Fruit fly (Drosophila melanogaster) whole organism, embryonic: ENCODE measurements around the gene CG13896.

Source experiments
- ATbp ChIP-seq: fragments of 200-800 bp; sonication (Bioruptor generic); optimal IDR thresholded peaks from 2 replicates; lab custom pipeline; 2017; ENCODE audit warnings: missing biosample characterization, mild to moderate bottlenecking, missing genetic modification characterization, missing genetic modification reagents
- CG10147 ChIP-seq: fragments of 200-800 bp; sonication (Bioruptor generic); optimal IDR thresholded peaks from 2 replicates; lab custom pipeline; 2019; ENCODE audit warnings: missing biosample characterization, mild to moderate bottlenecking, missing genetic modification characterization, moderate library complexity
- CG10321 ChIP-seq: fragments of 200-800 bp; sonication (Bioruptor generic); IDR thresholded peaks from 2 replicates; pipeline ENCODE4 v1.3.6; 2022; ENCODE audit warnings: missing biosample characterization, missing genetic modification characterization
- CG12391 ChIP-seq: fragments of 200-800 bp; sonication (Bioruptor generic); optimal IDR thresholded peaks from 3 replicates; lab custom pipeline; 2018; ENCODE audit warnings: missing biosample characterization, mild to moderate bottlenecking, missing genetic modification characterization, moderate library complexity
- CG12769 ChIP-seq: fragments of 200-800 bp; sonication (Bioruptor generic); optimal IDR thresholded peaks from 2 replicates; lab custom pipeline; 2019; ENCODE audit warnings: missing biosample characterization, mild to moderate bottlenecking, missing genetic modification characterization, moderate library complexity
- CG14667 ChIP-seq: fragments of 200-800 bp; sonication (Bioruptor generic); IDR thresholded peaks from 2 replicates; pipeline ENCODE4 v1.3.6; 2022; ENCODE audit warnings: missing biosample characterization, missing genetic modification characterization
- CG14965 ChIP-seq: fragments of 200-800 bp; sonication (Bioruptor generic); optimal IDR thresholded peaks from 2 replicates; lab custom pipeline; 2016; ENCODE audit warnings: missing biosample characterization, missing genetic modification characterization, borderline replicate concordance
- CG16779 ChIP-seq: fragments of 200-800 bp; sonication (Bioruptor generic); IDR thresholded peaks from 2 replicates; pipeline ENCODE4 v1.3.6; 2022; ENCODE audit warnings: missing biosample characterization, missing genetic modification characterization
- CG16815 ChIP-seq: fragments of 200-800 bp; sonication (Bioruptor generic); optimal IDR thresholded peaks from 3 replicates; lab custom pipeline; 2017; ENCODE audit warnings: missing biosample characterization, mild to moderate bottlenecking, missing genetic modification characterization
- CG17802 ChIP-seq: fragments of 200-800 bp; sonication (Bioruptor generic); optimal IDR thresholded peaks from 2 replicates; lab custom pipeline; 2018; ENCODE audit warnings: missing biosample characterization, mild to moderate bottlenecking, missing genetic modification characterization, moderate library complexity
- CG18619 ChIP-seq: fragments of 200-800 bp; sonication (Bioruptor generic); optimal IDR thresholded peaks from 3 replicates; lab custom pipeline; 2017; ENCODE audit warnings: missing biosample characterization, mild to moderate bottlenecking, missing genetic modification characterization
- CG32772 ChIP-seq: fragments of 200-800 bp; sonication (Bioruptor generic); IDR thresholded peaks from 2 replicates; pipeline ENCODE4 v1.3.6; 2022; ENCODE audit warnings: missing biosample characterization, missing genetic modification characterization
- CG3281 ChIP-seq: fragments of 200-800 bp; sonication (Bioruptor generic); optimal IDR thresholded peaks from 3 replicates; lab custom pipeline; 2017; ENCODE audit warnings: missing biosample characterization, mild to moderate bottlenecking, missing genetic modification characterization
- CG34422 ChIP-seq: fragments of 200-800 bp; sonication (Bioruptor generic); IDR thresholded peaks from 3 replicates; pipeline ENCODE4 v1.3.6; 2022; ENCODE audit warnings: missing biosample characterization, missing genetic modification characterization
- CG4424 ChIP-seq: fragments of 200-800 bp; sonication (Bioruptor generic); optimal IDR thresholded peaks from 3 replicates; lab custom pipeline; 2016; ENCODE audit warnings: missing biosample characterization, missing genetic modification characterization
- CG9797 ChIP-seq: fragments of 200-800 bp; sonication (Bioruptor generic); optimal IDR thresholded peaks from 3 replicates; lab custom pipeline; 2018; ENCODE audit warnings: missing biosample characterization, mild to moderate bottlenecking, missing genetic modification characterization
- CrebB ChIP-seq: fragments of 200-800 bp; sonication (Bioruptor generic); optimal IDR thresholded peaks from 3 replicates; lab custom pipeline; 2018; ENCODE audit warnings: missing biosample characterization, mild to moderate bottlenecking, missing genetic modification characterization
- Dbx ChIP-seq: fragments of 200-800 bp; sonication (Bioruptor generic); IDR thresholded peaks from 3 replicates; pipeline ENCODE4 v1.3.6; 2022; ENCODE audit warnings: missing biosample characterization, missing genetic modification characterization
- Dfd ChIP-seq, 2 experiments: fragments of >200 bp; optimal IDR thresholded peaks; 2 replicates each; lab custom pipeline; 2017; ENCODE audit warnings: missing biosample characterization in 2 of 2, missing genetic modification characterization in 2 of 2
- Doc2 ChIP-seq: fragments of 200-800 bp; sonication (Bioruptor generic); IDR thresholded peaks from 2 replicates; pipeline ENCODE4 v1.3.6; 2022; ENCODE audit warnings: missing biosample characterization, missing genetic modification characterization
- Dp ChIP-seq: fragments of 200-800 bp; sonication (Bioruptor generic); optimal IDR thresholded peaks from 2 replicates; lab custom pipeline; 2018; ENCODE audit warnings: missing biosample characterization, mild to moderate bottlenecking, missing genetic modification characterization, moderate library complexity
- Ets97D ChIP-seq: fragments of 200-800 bp; sonication (Bioruptor generic); optimal IDR thresholded peaks from 3 replicates; lab custom pipeline; 2016; ENCODE audit warnings: missing biosample characterization, missing genetic modification characterization
- HLH54F ChIP-seq: fragments of 200-800 bp; sonication (Bioruptor generic); optimal IDR thresholded peaks from 3 replicates; lab custom pipeline; 2016; ENCODE audit warnings: missing biosample characterization, missing genetic modification characterization
- HLHmδ ChIP-seq: fragments of 200-800 bp; sonication (Bioruptor generic); optimal IDR thresholded peaks from 2 replicates; lab custom pipeline; 2018; ENCODE audit warnings: missing biosample characterization, mild to moderate bottlenecking, missing genetic modification characterization, moderate library complexity
- Jarid2 ChIP-seq: fragments of 200-800 bp; sonication (Bioruptor generic); optimal IDR thresholded peaks from 3 replicates; lab custom pipeline; 2017; ENCODE audit warnings: mild to moderate bottlenecking, missing biosample characterization, missing genetic modification reagents, missing genetic modification characterization
- MBD-R2 ChIP-seq: fragments of 200-800 bp; sonication (Bioruptor generic); IDR thresholded peaks from 2 replicates; pipeline ENCODE4 v1.3.6; 2022; ENCODE audit warnings: missing biosample characterization, missing genetic modification characterization
- Mad ChIP-seq: fragments of 200-800 bp; sonication (Bioruptor generic); optimal IDR thresholded peaks from 2 replicates; lab custom pipeline; 2016; ENCODE audit warnings: missing biosample characterization, missing genetic modification characterization
- Nf-YA ChIP-seq: fragments of 200-800 bp; sonication (Bioruptor generic); IDR thresholded peaks from 2 replicates; pipeline ENCODE4 v1.3.6; 2022; ENCODE audit warnings: missing biosample characterization, missing genetic modification characterization
- Nf-YC ChIP-seq: fragments of 200-800 bp; optimal IDR thresholded peaks from 3 replicates; lab custom pipeline; 2019; ENCODE audit warnings: missing biosample characterization, mild to moderate bottlenecking, missing genetic modification characterization, moderate library complexity
- Pdp1 ChIP-seq, 2 experiments: fragments of 200-800 bp; sonication (Bioruptor generic); optimal IDR thresholded peaks; 3 replicates each; lab custom pipeline; 2016; ENCODE audit warnings: missing biosample characterization in 2 of 2, missing genetic modification characterization in 2 of 2, mild to moderate bottlenecking in 1 of 2, moderate library complexity in 1 of 2
- TFAM ChIP-seq: fragments of 200-800 bp; sonication (Bioruptor generic); optimal IDR thresholded peaks from 2 replicates; lab custom pipeline; 2017; ENCODE audit warnings: missing biosample characterization, missing genetic modification characterization, inconsistent platforms
- Vsx1 ChIP-seq: fragments of 200-800 bp; sonication (Bioruptor generic); optimal IDR thresholded peaks from 2 replicates; lab custom pipeline; 2017; ENCODE audit warnings: missing biosample characterization, mild to moderate bottlenecking, missing genetic modification characterization, missing genetic modification reagents
- ap ChIP-seq: fragments of 200-800 bp; sonication (Bioruptor generic); IDR thresholded peaks from 2 replicates; pipeline ENCODE4 v1.3.6; 2022; ENCODE audit warnings: missing biosample characterization, missing genetic modification characterization
- az2 ChIP-seq: fragments of 200-800 bp; sonication (Bioruptor generic); optimal IDR thresholded peaks from 3 replicates; lab custom pipeline; 2016; ENCODE audit warnings: missing biosample characterization, missing genetic modification characterization
- bigmax ChIP-seq: fragments of 200-800 bp; sonication (Bioruptor generic); optimal IDR thresholded peaks from 2 replicates; lab custom pipeline; 2018; ENCODE audit warnings: missing biosample characterization, mild to moderate bottlenecking, missing genetic modification characterization
- chif ChIP-seq, 2 experiments: fragments of 200-800 bp; sonication (Bioruptor generic); optimal IDR thresholded peaks; 3 replicates each; lab custom pipeline; 2016; ENCODE audit warnings: missing biosample characterization in 2 of 2, missing genetic modification characterization in 2 of 2
- chinmo ChIP-seq: fragments of 200-800 bp; sonication (Bioruptor generic); IDR thresholded peaks from 4 replicates; pipeline ENCODE4 v1.3.6; 2022; ENCODE audit warnings: missing biosample characterization, missing genetic modification characterization; ENCODE audit not compliant: partially characterized antibody
- crp ChIP-seq, 2 experiments: fragments of 200-800 bp; sonication (Bioruptor generic); optimal IDR thresholded peaks; 2 replicates in 1 of 2; 3 replicates in 1 of 2; lab custom pipeline; 2017; ENCODE audit warnings: missing biosample characterization in 2 of 2, missing genetic modification characterization in 2 of 2, mild to moderate bottlenecking in 1 of 2, moderate library complexity in 1 of 2
- dmrt99B ChIP-seq: fragments of 200-800 bp; sonication (Bioruptor generic); optimal IDR thresholded peaks from 2 replicates; lab custom pipeline; 2018; ENCODE audit warnings: missing biosample characterization, mild to moderate bottlenecking, missing genetic modification characterization, moderate library complexity
- emc ChIP-seq: fragments of 200-800 bp; sonication (Bioruptor generic); optimal IDR thresholded peaks from 2 replicates; lab custom pipeline; 2016; ENCODE audit warnings: missing biosample characterization, missing genetic modification characterization
- fd64A ChIP-seq: fragments of 200-800 bp; sonication (Bioruptor generic); optimal IDR thresholded peaks from 3 replicates; lab custom pipeline; 2018; ENCODE audit warnings: missing biosample characterization, mild to moderate bottlenecking, missing genetic modification characterization
- ftz-f1 ChIP-seq: fragments of 200-800 bp; sonication (Bioruptor generic); optimal IDR thresholded peaks from 2 replicates; lab custom pipeline; 2016; ENCODE audit warnings: missing biosample characterization, missing genetic modification characterization
- gt ChIP-seq: fragments of 200-800 bp; sonication (Bioruptor generic); IDR thresholded peaks from 2 replicates; pipeline ENCODE4 v1.3.6; 2022; ENCODE audit warnings: missing biosample characterization, missing genetic modification characterization
- lab ChIP-seq: fragments of 200-800 bp; sonication (Bioruptor generic); optimal IDR thresholded peaks from 3 replicates; lab custom pipeline; 2017; ENCODE audit warnings: missing biosample characterization, missing genetic modification characterization, mild to moderate bottlenecking, moderate library complexity, missing genetic modification reagents
- mld ChIP-seq: fragments of 200-800 bp; sonication (Bioruptor generic); IDR thresholded peaks from 3 replicates; pipeline ENCODE4 v1.3.6; 2022; ENCODE audit warnings: missing biosample characterization, missing genetic modification characterization; ENCODE audit not compliant: partially characterized antibody
- sens-2 ChIP-seq: fragments of 200-800 bp; sonication (Bioruptor generic); IDR thresholded peaks from 2 replicates; pipeline ENCODE4 v1.3.6; 2022; ENCODE audit warnings: missing biosample characterization, missing genetic modification characterization
- seq ChIP-seq: fragments of 200-800 bp; sonication (Bioruptor generic); IDR thresholded peaks from 2 replicates; pipeline ENCODE4 v1.3.6; 2022; ENCODE audit warnings: missing biosample characterization, missing genetic modification characterization
- trh ChIP-seq: fragments of 200-800 bp; sonication (Bioruptor generic); optimal IDR thresholded peaks from 2 replicates; lab custom pipeline; 2016; ENCODE audit warnings: missing biosample characterization, missing genetic modification characterization

CG13896 gene

DNA sequence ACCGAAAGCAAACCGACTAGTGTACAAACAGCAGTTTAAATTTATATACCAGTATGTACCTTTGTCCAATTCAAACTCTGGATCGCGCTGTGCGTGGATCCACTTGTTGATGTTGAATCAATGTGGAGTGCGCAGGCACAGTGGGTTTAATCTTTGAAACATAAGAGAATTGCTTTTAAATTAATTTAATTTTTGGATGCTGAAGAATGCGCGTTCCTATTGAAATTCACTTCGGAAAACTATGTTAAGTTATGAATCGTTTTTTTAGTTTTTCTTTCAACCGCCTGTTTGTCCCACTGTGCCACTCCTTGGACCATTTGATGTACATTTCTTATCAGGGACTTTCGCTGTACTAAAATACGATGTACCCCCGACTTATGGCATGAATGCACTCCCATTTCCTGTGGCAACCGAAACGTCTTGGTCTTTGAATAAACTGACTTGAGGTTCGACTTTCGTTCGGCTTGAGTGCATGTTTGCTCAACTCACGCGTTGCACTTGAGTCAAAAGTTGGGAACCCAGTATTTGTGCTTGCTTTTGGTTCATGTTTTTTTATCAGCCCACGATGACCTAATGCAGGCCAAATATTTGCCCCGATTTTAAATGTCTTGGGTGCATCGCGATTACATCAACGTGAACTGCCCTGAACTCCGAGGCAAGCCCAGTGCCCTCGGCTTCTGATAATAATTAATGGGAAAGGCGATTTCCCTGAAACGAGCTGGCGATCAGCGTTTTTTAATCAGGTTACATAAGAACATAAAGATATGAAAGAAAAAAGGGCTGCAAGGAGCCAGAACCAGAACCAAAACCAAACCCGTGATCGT is 13.1 kb upstream of the CG13896 start (continued):
- peak; percentile 35 for TF ChIP-seq Nf-YC (tag; lab: Kevin White, UChicago)
- peak; percentile 66; the same call in 1 of the 2 replicates for TF ChIP-seq CG10321
- peak; percentile 63; the same call in 1 of the 2 replicates for TF ChIP-seq MBD-R2 (GFP tag; lab: Robert Waterston, UW)
- TF ChIP-seq CG14965 (GFP tag; lab: Kevin White, UChicago), result peak; percentile 89
- TF ChIP-seq Mad (GFP tag; lab: Kevin White, UChicago), result peak; percentile 91
- peak; percentile 95 for TF ChIP-seq CG32772 (GFP tag; lab: Robert Waterston, UW)
- peak; percentile 56 for TF ChIP-seq CG9797 (GFP tag; lab: Kevin White, UChicago)
- peak; percentile 94 for TF ChIP-seq ATbp
- no peak for TF ChIP-seq Dfd (GFP tag; optimal IDR thresholded peaks at IDR 0.05; lab: Kevin White, UChicago)
- no peak for TF ChIP-seq chinmo
- peak; percentile 87 for TF ChIP-seq CG17802 (tag; lab: Kevin White, UChicago)
- no peak for TF ChIP-seq Dp
- TF ChIP-seq CG12769 (tag; lab: Kevin White, UChicago), result peak; percentile 58
- TF ChIP-seq dmrt99B (tag; lab: Kevin White, UChicago), result peak; percentile 91
- peak; percentile 89 for TF ChIP-seq seq
- TF ChIP-seq mld (GFP tag; lab: Robert Waterston, UW), result no peak
- peak; percentile 95 for TF ChIP-seq CG12391 (tag; lab: Kevin White, UChicago)
- TF ChIP-seq CrebB (tag; lab: Kevin White, UChicago), result peak; percentile 82
- peak; percentile 92 for TF ChIP-seq Vsx1 (GFP tag; lab: Kevin White, UChicago)
- peak; percentile 86 for TF ChIP-seq CG18619
- TF ChIP-seq CG10147, result peak; percentile 59
- peak; percentile 92 for TF ChIP-seq gt (GFP tag; lab: Robert Waterston, UW)
- TF ChIP-seq HLH54F, result peak; percentile 68
- TF ChIP-seq bigmax (GFP tag; lab: Kevin White, UChicago), result peak; percentile 41
- TF ChIP-seq CG14667 (GFP tag; lab: Robert Waterston, UW), result peak; percentile 90
- peak; percentile 76 for TF ChIP-seq Jarid2 (GFP tag; lab: Kevin White, UChicago)
- TF ChIP-seq fd64A (GFP tag; lab: Kevin White, UChicago), result peak; percentile 89
- TF ChIP-seq CG16779, result no peak
- peak; percentile 84 to 94 for TF ChIP-seq Pdp1 (GFP tag; optimal IDR thresholded peaks at IDR 0.05; lab: Kevin White, UChicago)
- TF ChIP-seq crp (GFP tag; optimal IDR thresholded peaks at IDR 0.05; lab: Kevin White, UChicago), result peak in 1 of 2 experiments; percentile 55
- TF ChIP-seq sens-2 (GFP tag; lab: Robert Waterston, UW), result peak; percentile 96
- TF ChIP-seq TFAM (GFP tag; lab: Kevin White, UChicago), result peak; percentile 84
- peak; percentile 43; the same call in 1 of the 3 replicates for TF ChIP-seq Dbx
- TF ChIP-seq emc (GFP tag; lab: Kevin White, UChicago), result peak; percentile 22
- TF ChIP-seq ftz-f1 (GFP tag; lab: Kevin White, UChicago), result no peak
- TF ChIP-seq HLHmδ (GFP tag; lab: Kevin White, UChicago), result peak; percentile 80
- TF ChIP-seq trh (GFP tag; lab: Kevin White, UChicago), result peak; percentile 89
- TF ChIP-seq Ets97D (GFP tag; lab: Kevin White, UChicago), result peak; percentile 79
- TF ChIP-seq lab (GFP tag; lab: Kevin White, UChicago), result peak; percentile 80
- peak; percentile 89 for TF ChIP-seq Nf-YA (GFP tag; lab: Robert Waterston, UW)
- TF ChIP-seq CG4424 (GFP tag; lab: Kevin White, UChicago), result peak; percentile 97
- TF ChIP-seq CG16815, result peak; percentile 90
- TF ChIP-seq ap (GFP tag; lab: Robert Waterston, UW), result peak; percentile 90
- peak; percentile 94 for TF ChIP-seq CG34422
- peak; percentile 95 for TF ChIP-seq az2 (GFP tag; lab: Kevin White, UChicago)
- TF ChIP-seq CG3281, result peak; percentile 64
- TF ChIP-seq Doc2 (GFP tag; lab: Robert Waterston, UW), result peak; percentile 52; the same call in 1 of the 2 replicates
- TF ChIP-seq chif (GFP tag; optimal IDR thresholded peaks at IDR 0.05; lab: Kevin White, UChicago), result peak; percentile 95 to 96
